Worm (Caenorhabditis elegans) whole organism, young adult: ENCODE measurements around the gene F43G6.16.

Experiments
- dpff-1 ChIP-seq: sonication (generic microtip); optimal IDR thresholded peaks from 2 replicates; lab custom pipeline; 2017; ENCODE audit warnings: mild to moderate bottlenecking, missing genetic modification characterization, missing compliant biosample characterization
- hrde-1 ChIP-seq: sonication (generic microtip); optimal IDR thresholded peaks from 2 replicates; lab custom pipeline; 2016; ENCODE audit warnings: missing genetic modification characterization, mild to moderate bottlenecking, missing compliant biosample characterization, moderate library complexity, missing genotype, missing genetic modification reagents, borderline replicate concordance
- let-607 ChIP-seq, 2 experiments: fragments of 200-800 bp in 1 of 2; sonication (Bioruptor generic) in 1 of 2; sonication (generic microtip) in 1 of 2; optimal IDR thresholded peaks; 2 replicates each; lab custom pipeline; 2016 to 2018; ENCODE audit warnings: mild to moderate bottlenecking in 2 of 2, missing compliant biosample characterization in 2 of 2, missing genetic modification characterization in 2 of 2, moderate library complexity in 2 of 2, missing genotype in 1 of 2
- rec-8 ChIP-seq, 2 experiments: sonication (generic microtip); optimal IDR thresholded peaks; 2 replicates each; lab custom pipeline; 2016; ENCODE audit warnings: mild to moderate bottlenecking in 2 of 2, missing genetic modification characterization in 2 of 2, missing genetic modification reagents in 2 of 2, missing genotype in 2 of 2, missing biosample characterization in 1 of 2, missing compliant biosample characterization in 1 of 2, moderate library complexity in 1 of 2
- tbx-9 ChIP-seq: sonication (generic microtip); optimal IDR thresholded peaks from 2 replicates; lab custom pipeline; 2016; ENCODE audit warnings: borderline replicate concordance, missing genetic modification characterization, inconsistent platforms, missing compliant biosample characterization
- unc-62 ChIP-seq: fragments of 150-350 bp; optimal IDR thresholded peaks from 2 replicates; lab custom pipeline; 2014; ENCODE audit warnings: missing biosample characterization, missing genetic modification reagents, missing genetic modification characterization
- zim-3 ChIP-seq: sonication (generic microtip); optimal IDR thresholded peaks from 2 replicates; lab custom pipeline; 2017; ENCODE audit warnings: mild to moderate bottlenecking, missing genetic modification characterization, moderate library complexity, missing compliant biosample characterization

- no peak for TF ChIP-seq dpff-1 (tag; lab: Kevin White, UChicago)
- no peak for TF ChIP-seq hrde-1 (tag; lab: Kevin White, UChicago)
- no peak for TF ChIP-seq rec-8 (tag; optimal IDR thresholded peaks at IDR 0.05; lab: Kevin White, UChicago)
- no peak for TF ChIP-seq unc-62
- TF ChIP-seq let-607 (tag; optimal IDR thresholded peaks at IDR 0.05; lab: Kevin White, UChicago) = no peak
- TF ChIP-seq tbx-9 (tag; lab: Kevin White, UChicago) = no peak
- no peak for TF ChIP-seq zim-3 (tag; lab: Kevin White, UChicago)
These were observed 45.1 kb downstream of the F43G6.16 start for ce11 chrII:11737347-11737746.
